Fruit fly (Drosophila melanogaster): ENCODE measurements around the gene Tctp.

The Tctp gene

dm6 chr3R:11221437-11222230 lies 11.6 kb downstream of the Tctp start, which contains the start of the genes CG6693 and RpL3 (continued):
- TF ChIP-seq Sox14 (GFP tag; optimal IDR thresholded peaks at IDR 0.05) (peak; percentile 53), Sox15 (GFP tag; optimal IDR thresholded peaks at IDR 0.05) (no peak), CG32006 (GFP tag; optimal IDR thresholded peaks at IDR 0.05) (no peak), CG6276 (GFP tag; optimal IDR thresholded peaks at IDR 0.05) (no peak), CG8632 (GFP tag; optimal IDR thresholded peaks at IDR 0.05) (peak; percentile 40), esn (GFP tag; optimal IDR thresholded peaks at IDR 0.05) (peak; percentile 81), ss (GFP tag; optimal IDR thresholded peaks at IDR 0.05) (peak; percentile 82 to 83), CG1621 (tag; optimal IDR thresholded peaks at IDR 0.05) (peak; percentile 58), vri (GFP tag; optimal IDR thresholded peaks at IDR 0.05) (peak; percentile 86), CG6163 (GFP tag; IDR thresholded peaks at IDR 0.05) (peak; percentile 68), fd85E (GFP tag; optimal IDR thresholded peaks at IDR 0.05) (peak; percentile 53), Hr38 (GFP tag; optimal IDR thresholded peaks at IDR 0.05) (no peak), fkh (GFP tag; optimal IDR thresholded peaks at IDR 0.05) (peak; percentile 28)

dm6 chr3R:11222587-11222986 lies 12.5 kb downstream of the Tctp start:
- no peak for TF ChIP-seq fd59A (GFP tag; optimal IDR thresholded peaks at IDR 0.05)
- no peak for TF ChIP-seq Eip78C (GFP tag)
- TF ChIP-seq Ets21C (GFP tag; optimal IDR thresholded peaks at IDR 0.05) = no peak
- no peak for TF ChIP-seq CG6163 (GFP tag; IDR thresholded peaks at IDR 0.05)
- no peak for TF ChIP-seq CG6276 (GFP tag; optimal IDR thresholded peaks at IDR 0.05)
- no peak for TF ChIP-seq Ets96B (tag; optimal IDR thresholded peaks at IDR 0.05)
- no peak for TF ChIP-seq OdsH (GFP tag; optimal IDR thresholded peaks at IDR 0.05)
- no peak for TF ChIP-seq pdm3 (GFP tag; optimal IDR thresholded peaks at IDR 0.05)
- TF ChIP-seq CG7368 (GFP tag; optimal IDR thresholded peaks at IDR 0.05) = no peak
- no peak for TF ChIP-seq salr (GFP tag; optimal IDR thresholded peaks at IDR 0.05)
- no peak for TF ChIP-seq dac (GFP tag; optimal IDR thresholded peaks at IDR 0.05)
- no peak for TF ChIP-seq Sox15 (GFP tag; optimal IDR thresholded peaks at IDR 0.05)
- TF ChIP-seq CG11294 (GFP tag; IDR thresholded peaks at IDR 0.05) = no peak
- no peak for TF ChIP-seq ss (GFP tag; optimal IDR thresholded peaks at IDR 0.05)
- TF ChIP-seq CG8119 (GFP tag; IDR thresholded peaks at IDR 0.05) = no peak
- no peak for TF ChIP-seq CG9139 (GFP tag; optimal IDR thresholded peaks at IDR 0.05)

- TF ChIP-seq svp (GFP tag) = no peak
- TF ChIP-seq vri (GFP tag; optimal IDR thresholded peaks at IDR 0.05) = no peak
- no peak for TF ChIP-seq Eip93F (GFP tag; optimal IDR thresholded peaks at IDR 0.05)
Measured at dm6 chr3R:11224478-11224877, 14.4 kb downstream of the Tctp start.

- no peak for TF ChIP-seq spab (GFP tag; optimal IDR thresholded peaks at IDR 0.05)
- TF ChIP-seq dsx (GFP tag; optimal IDR thresholded peaks at IDR 0.05; ENCODE audit: poor library complexity, severe bottlenecking) = no peak
- no peak for TF ChIP-seq salr (GFP tag; optimal IDR thresholded peaks at IDR 0.05)
- no peak for TF ChIP-seq Sox15 (GFP tag; optimal IDR thresholded peaks at IDR 0.05)
- no peak for TF ChIP-seq CG8119 (GFP tag; IDR thresholded peaks at IDR 0.05)
- TF ChIP-seq fkh (GFP tag; optimal IDR thresholded peaks at IDR 0.05) = no peak
- no peak for TF ChIP-seq svp (GFP tag)
- TF ChIP-seq net (GFP tag; optimal IDR thresholded peaks at IDR 0.05) = no peak
- no peak for TF ChIP-seq CG8632 (GFP tag; optimal IDR thresholded peaks at IDR 0.05)
- TF ChIP-seq Sox14 (GFP tag; optimal IDR thresholded peaks at IDR 0.05) = no peak
- TF ChIP-seq pdm3 (GFP tag; optimal IDR thresholded peaks at IDR 0.05) = no peak
- TF ChIP-seq Gug (GFP tag; IDR thresholded peaks at IDR 0.05) = no peak
- TF ChIP-seq CG7368 (GFP tag; optimal IDR thresholded peaks at IDR 0.05) = no peak
Measured at dm6 chr3R:11225220-11225619, 15.2 kb downstream of the Tctp start, which contains the start of gene scpr-C. Gene scpr-C (plus strand): TSS chr3R:11225520.

dm6 chr3R:11226496-11226895 lies 16.4 kb downstream of the Tctp start, which contains the start of gene CG17726:
Gene CG17726 (plus strand): TSS chr3R:11226762.
- TF ChIP-seq fd85E (GFP tag; optimal IDR thresholded peaks at IDR 0.05) = no peak
- TF ChIP-seq eg (GFP tag; IDR thresholded peaks at IDR 0.05) = peak; percentile 99
- no peak for TF ChIP-seq vri (GFP tag; optimal IDR thresholded peaks at IDR 0.05)
- no peak for TF ChIP-seq CG10631 (GFP tag; optimal IDR thresholded peaks at IDR 0.05)
- TF ChIP-seq CG1621 (tag; optimal IDR thresholded peaks at IDR 0.05) = peak; percentile 93
- peak; percentile 99 for TF ChIP-seq CG15336 (GFP tag; IDR thresholded peaks at IDR 0.05)
- TF ChIP-seq Hr39 (GFP tag; optimal IDR thresholded peaks at IDR 0.05) = peak; percentile 95
- no peak for TF ChIP-seq CG16779 (tag; optimal IDR thresholded peaks at IDR 0.05)
- peak; percentile 99 for TF ChIP-seq CG8119 (GFP tag; IDR thresholded peaks at IDR 0.05)
- no peak for TF ChIP-seq CG6276 (GFP tag; optimal IDR thresholded peaks at IDR 0.05)
- TF ChIP-seq CG7368 (GFP tag; optimal IDR thresholded peaks at IDR 0.05) = peak; percentile 94
- TF ChIP-seq dac (GFP tag; optimal IDR thresholded peaks at IDR 0.05) = peak; percentile 71
- TF ChIP-seq cyc (GFP tag; optimal IDR thresholded peaks at IDR 0.05) = peak; percentile 95
- TF ChIP-seq spab (GFP tag; optimal IDR thresholded peaks at IDR 0.05) = no peak
- TF ChIP-seq CG6808 (GFP tag; optimal IDR thresholded peaks at IDR 0.05) = peak; percentile 89
- TF ChIP-seq CG3032 (tag; optimal IDR thresholded peaks at IDR 0.05) = peak; percentile 98
- TF ChIP-seq ss (GFP tag; optimal IDR thresholded peaks at IDR 0.05) = peak in 1 of 2 experiments; percentile 96
- TF ChIP-seq salr (GFP tag; optimal IDR thresholded peaks at IDR 0.05) = peak; percentile 89 to 95
- peak; percentile 97 for TF ChIP-seq CG3919 (GFP tag; optimal IDR thresholded peaks at IDR 0.05)
